Fruit fly (Drosophila melanogaster) whole organism, adult: ENCODE results near the gene Ace.

Source experiments
- CG14711 ChIP-seq: fragments of 200-800 bp; sonication (Bioruptor generic); optimal IDR thresholded peaks from 2 replicates; lab custom pipeline; 2018; ENCODE audit warnings: missing biosample characterization, mild to moderate bottlenecking, missing genetic modification characterization, moderate library complexity
- CG7101 ChIP-seq: fragments of 200-800 bp; sonication (Bioruptor generic); optimal IDR thresholded peaks from 2 replicates; lab custom pipeline; 2018; ENCODE audit warnings: missing biosample characterization, mild to moderate bottlenecking, missing genetic modification characterization, moderate library complexity
- Crg-1 ChIP-seq: fragments of 200-800 bp; sonication (Bioruptor generic); optimal IDR thresholded peaks from 2 replicates; lab custom pipeline; 2016; ENCODE audit warnings: missing biosample characterization, missing genetic modification characterization
- cic ChIP-seq: fragments of 200-800 bp; sonication (Bioruptor generic); optimal IDR thresholded peaks from 2 replicates; lab custom pipeline; 2017; ENCODE audit warnings: missing biosample characterization, mild to moderate bottlenecking, missing genetic modification characterization, moderate library complexity
- kay ChIP-seq: fragments of 200-800 bp; sonication (Bioruptor generic); peaks from one replicate; lab custom pipeline; 2016; ENCODE audit warnings: missing biosample characterization, missing genetic modification characterization, borderline replicate concordance
- pad ChIP-seq: fragments of 200-800 bp; sonication (Bioruptor generic); optimal IDR thresholded peaks from 3 replicates; lab custom pipeline; 2017; ENCODE audit warnings: missing biosample characterization, missing genetic modification characterization, mild to moderate bottlenecking, moderate library complexity, missing genetic modification reagents
- tj ChIP-seq: fragments of 200-800 bp; sonication (Bioruptor generic); optimal IDR thresholded peaks from 3 replicates; lab custom pipeline; 2017; ENCODE audit warnings: missing biosample characterization, mild to moderate bottlenecking, missing genetic modification characterization, moderate library complexity

dm6 chr3R:13285110-13285509 is 25.8 kb upstream of the Ace start:
- TF ChIP-seq Crg-1 (no peak), kay (GFP tag; lab: Kevin White, UChicago) (no peak), CG7101 (tag; lab: Kevin White, UChicago) (no peak), tj (GFP tag; lab: Kevin White, UChicago) (no peak), pad (GFP tag; lab: Kevin White, UChicago) (no peak), cic (no peak), CG14711 (no peak)
